Worm (Caenorhabditis elegans) whole organism, early embryonic: ENCODE measurements around the gene R07H5.16.

Source experiments
- F13C5.2 ChIP-seq: sonication (generic microtip); optimal IDR thresholded peaks from 2 replicates; lab custom pipeline; 2017; ENCODE audit warnings: mild to moderate bottlenecking, missing genetic modification characterization, inconsistent platforms, missing compliant biosample characterization
- ama-1 ChIP-seq: fragments of 150-350 bp; optimal IDR thresholded peaks from 2 replicates; lab custom pipeline; 2014
- ceh-13 ChIP-seq: fragments of 200-800 bp; sonication (Bioruptor generic); optimal IDR thresholded peaks from 2 replicates; lab custom pipeline; 2018; ENCODE audit warnings: mild to moderate bottlenecking, missing genetic modification characterization, missing compliant biosample characterization
- flt-1 ChIP-seq: fragments of 200-800 bp; sonication (Bioruptor generic); IDR thresholded peaks from 2 replicates; pipeline ENCODE4 v1.3.6; 2022; ENCODE audit warnings: missing genetic modification characterization, missing compliant biosample characterization
- pes-1 ChIP-seq: fragments of 200-800 bp; sonication (Bioruptor generic); IDR thresholded peaks from 2 replicates; pipeline ENCODE4 v1.3.6; 2022; ENCODE audit warnings: missing genetic modification reagents, missing genetic modification characterization, missing compliant biosample characterization
- scrt-1 ChIP-seq: fragments of 200-800 bp; sonication (Bioruptor generic); IDR thresholded peaks from 2 replicates; pipeline ENCODE4 v1.3.6; 2022; ENCODE audit warnings: missing genetic modification characterization, missing compliant biosample characterization
- sea-1 ChIP-seq: fragments of 200-800 bp; sonication (Bioruptor generic); conservative IDR thresholded peaks from 2 replicates; pipeline ENCODE4 v1.3.6; 2022; ENCODE audit warnings: missing genetic modification characterization, missing compliant biosample characterization
- tbx-11 ChIP-seq: fragments of 200-800 bp; sonication (Bioruptor generic); IDR thresholded peaks from 2 replicates; pipeline ENCODE4 v1.3.6; 2022; ENCODE audit warnings: missing genetic modification characterization, missing compliant biosample characterization
- tra-4 ChIP-seq: sonication (generic microtip); optimal IDR thresholded peaks from 2 replicates; lab custom pipeline; 2017; ENCODE audit warnings: missing genetic modification characterization, missing compliant biosample characterization

DNA sequence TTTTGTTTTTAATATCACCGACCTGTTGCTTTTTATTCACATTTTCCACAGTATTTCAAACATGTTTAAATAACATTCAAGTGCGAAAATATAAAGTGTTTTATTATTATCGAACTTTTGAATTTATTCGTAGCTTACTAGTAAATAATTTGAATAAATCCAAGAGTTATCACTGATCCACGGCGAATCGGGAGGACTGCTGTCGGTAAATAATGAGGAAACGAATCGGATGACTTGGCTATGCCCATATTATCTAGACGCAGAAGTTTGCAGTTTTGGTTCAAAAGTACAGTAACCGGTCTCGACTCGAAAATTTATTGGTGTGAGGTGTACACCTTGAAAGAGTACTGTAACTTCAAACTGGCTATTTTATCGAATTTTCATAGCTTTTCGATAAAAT, 42.6 kb upstream of the R07H5.16 start:
- TF ChIP-seq F13C5.2 (tag; lab: Kevin White, UChicago) (no peak), ceh-13 (GFP tag; lab: Kevin White, UChicago) (no peak), tra-4 (no peak), pes-1 (GFP tag; lab: Robert Waterston, UW) (no peak), ama-1 (lab: Kevin White, UChicago) (no peak), scrt-1 (GFP tag; lab: Robert Waterston, UW) (no peak), flt-1 (GFP tag; lab: Robert Waterston, UW) (no peak), sea-1 (GFP tag; lab: Robert Waterston, UW) (no peak), tbx-11 (GFP tag; lab: Robert Waterston, UW) (no peak)
